Fruit fly (Drosophila melanogaster): ENCODE data around the gene CG2200.
A peak's percentile ranks its signal among the peaks of the same experiment; 100 is the strongest.

The CG2200 gene

dm6 chrX:13116438-13117243 is 22.5 kb downstream of the CG2200 start:
- TF ChIP-seq CG7839 (tag; optimal IDR thresholded peaks at IDR 0.05) (peak; percentile 5), NfI (GFP tag; optimal IDR thresholded peaks at IDR 0.05) (no peak), Stat92E (GFP tag; optimal IDR thresholded peaks at IDR 0.05) (no peak), phol (tag; optimal IDR thresholded peaks at IDR 0.05) (peak; percentile 3), D (optimal IDR thresholded peaks at IDR 0.05) (no peak), D (GFP tag; optimal IDR thresholded peaks at IDR 0.05) (no peak), CG15514 (GFP tag; optimal IDR thresholded peaks at IDR 0.05) (no peak), CG18262 (tag; optimal IDR thresholded peaks at IDR 0.05) (peak; percentile 27), Hr51 (GFP tag; optimal IDR thresholded peaks at IDR 0.05) (peak in 1 of 2 experiments; percentile 16), al (GFP tag; IDR thresholded peaks at IDR 0.05) (no peak), CG17829 (tag; optimal IDR thresholded peaks at IDR 0.05) (no peak), HHEX (GFP tag; optimal IDR thresholded peaks at IDR 0.05) (no peak), nom (GFP tag; optimal IDR thresholded peaks at IDR 0.05) (peak; percentile 92), dmrt99B (tag; optimal IDR thresholded peaks at IDR 0.05) (peak; percentile 22), Ets97D (GFP tag; optimal IDR thresholded peaks at IDR 0.05) (no peak), bab2 (GFP tag; optimal IDR thresholded peaks at IDR 0.05) (peak; percentile 3), CG1602 (GFP tag; optimal IDR thresholded peaks at IDR 0.05) (no peak), corto (GFP tag; optimal IDR thresholded peaks at IDR 0.05) (no peak), CG13424 (tag; optimal IDR thresholded peaks at IDR 0.05) (peak; percentile 5), CG14050 (GFP tag; IDR thresholded peaks at IDR 0.05) (no peak), D19A (tag; optimal IDR thresholded peaks at IDR 0.05) (peak; percentile 69), Deaf1 (tag; optimal IDR thresholded peaks at IDR 0.05) (no peak), scrt (GFP tag; optimal IDR thresholded peaks at IDR 0.05) (no peak), zfh2 (GFP tag; optimal IDR thresholded peaks at IDR 0.05) (no peak), CG8290 (GFP tag; optimal IDR thresholded peaks at IDR 0.05) (no peak), CG8290 (tag; optimal IDR thresholded peaks at IDR 0.05) (no peak), NFAT (GFP tag; IDR thresholded peaks at IDR 0.05) (no peak), bsh (GFP tag; optimal IDR thresholded peaks at IDR 0.05) (peak in 1 of 2 experiments; percentile 7), sens (GFP tag) (peak; percentile 66), CG11504 (tag; optimal IDR thresholded peaks at IDR 0.05) (peak; percentile 49), Fer2 (tag; optimal IDR thresholded peaks at IDR 0.05) (no peak), trem (tag; optimal IDR thresholded peaks at IDR 0.05) (no peak), CG34376 (GFP tag; optimal IDR thresholded peaks at IDR 0.05) (no peak), row (GFP tag; IDR thresholded peaks at IDR 0.05) (peak; percentile 22; the same call in 2 of the 3 replicates), CG13624 (GFP tag; optimal IDR thresholded peaks at IDR 0.05) (no peak), CG31441 (GFP tag; IDR thresholded peaks at IDR 0.05) (peak; percentile 36; the same call in 1 of the 2 replicates), CG17359 (tag; optimal IDR thresholded peaks at IDR 0.05) (no peak), CG2678 (tag; optimal IDR thresholded peaks at IDR 0.05) (peak; percentile 10), Med (GFP tag) (peak; percentile 57), fd102C (GFP tag; optimal IDR thresholded peaks at IDR 0.05) (no peak), gsb-n (tag; optimal IDR thresholded peaks at IDR 0.05) (no peak), stwl (tag; optimal IDR thresholded peaks at IDR 0.05) (no peak), Eip74EF (GFP tag; optimal IDR thresholded peaks at IDR 0.05) (peak in 1 of 2 experiments; percentile 14), cas (GFP tag; IDR thresholded peaks at IDR 0.05) (no peak), CG7271 (tag; optimal IDR thresholded peaks at IDR 0.05) (no peak), z (GFP tag; IDR thresholded peaks at IDR 0.05) (no peak), nmo (GFP tag; optimal IDR thresholded peaks at IDR 0.05) (peak; percentile 11), Sox100B (GFP tag; optimal IDR thresholded peaks at IDR 0.05) (peak; percentile 11)

Data from whole organism, embryonic.